Fruit fly (Drosophila melanogaster) whole organism, embryonic: ENCODE results near the gene CG3544.

Source experiments
- B-H2 ChIP-seq: fragments of 200-800 bp; sonication (Bioruptor generic); optimal IDR thresholded peaks from 2 replicates; lab custom pipeline; 2018; ENCODE audit warnings: missing biosample characterization, mild to moderate bottlenecking, missing genetic modification characterization
- CG10959 ChIP-seq: fragments of 200-800 bp; sonication (Bioruptor generic); IDR thresholded peaks from 2 replicates; pipeline ENCODE4 v1.3.6; 2022; ENCODE audit warnings: missing biosample characterization, missing genetic modification characterization
- CG11696 ChIP-seq: fragments of 200-800 bp; sonication (Bioruptor generic); IDR thresholded peaks from 2 replicates; pipeline ENCODE4 v1.3.6; 2022; ENCODE audit warnings: missing biosample characterization, missing genetic modification characterization
- CG11723 ChIP-seq: fragments of 200-800 bp; sonication (Bioruptor generic); optimal IDR thresholded peaks from 2 replicates; lab custom pipeline; 2017; ENCODE audit warnings: missing biosample characterization, mild to moderate bottlenecking, missing genetic modification characterization
- CG12071 ChIP-seq: fragments of 200-800 bp; sonication (Bioruptor generic); optimal IDR thresholded peaks from 3 replicates; lab custom pipeline; 2018; ENCODE audit warnings: missing biosample characterization, mild to moderate bottlenecking, missing genetic modification characterization
- CG12744 ChIP-seq: fragments of 200-800 bp; sonication (Bioruptor generic); optimal IDR thresholded peaks from 2 replicates; lab custom pipeline; 2016; ENCODE audit warnings: missing biosample characterization, missing genetic modification characterization
- CG12942 ChIP-seq: fragments of 200-800 bp; sonication (Bioruptor generic); optimal IDR thresholded peaks from 3 replicates; lab custom pipeline; 2016; ENCODE audit warnings: missing biosample characterization, missing genetic modification characterization
- CG13123 ChIP-seq: fragments of 200-800 bp; sonication (Bioruptor generic); optimal IDR thresholded peaks from 2 replicates; lab custom pipeline; 2016; ENCODE audit warnings: missing biosample characterization, missing genetic modification characterization
- CG13624 ChIP-seq: fragments of 200-800 bp; sonication (Bioruptor generic); optimal IDR thresholded peaks from 2 replicates; lab custom pipeline; 2016; ENCODE audit warnings: missing biosample characterization, missing genetic modification characterization
- CG13894 ChIP-seq: fragments of 200-800 bp; sonication (Bioruptor generic); optimal IDR thresholded peaks from 3 replicates; lab custom pipeline; 2018; ENCODE audit warnings: missing biosample characterization, mild to moderate bottlenecking, missing genetic modification characterization, moderate library complexity
- CG15073 ChIP-seq: fragments of 200-800 bp; sonication (Bioruptor generic); optimal IDR thresholded peaks from 2 replicates; lab custom pipeline; 2016; ENCODE audit warnings: missing biosample characterization, missing genetic modification characterization
- CG2202 ChIP-seq: fragments of 200-800 bp; sonication (Bioruptor generic); optimal IDR thresholded peaks from 2 replicates; lab custom pipeline; 2018; ENCODE audit warnings: missing biosample characterization, mild to moderate bottlenecking, missing genetic modification characterization
- CG30403 ChIP-seq: fragments of 200-800 bp; sonication (Bioruptor generic); optimal IDR thresholded peaks from 3 replicates; lab custom pipeline; 2016; ENCODE audit warnings: missing biosample characterization, missing genetic modification characterization
- CG30431 ChIP-seq: fragments of 200-800 bp; sonication (Bioruptor generic); optimal IDR thresholded peaks from 2 replicates; lab custom pipeline; 2017; ENCODE audit warnings: missing biosample characterization, missing genetic modification characterization
- CG31441 ChIP-seq: fragments of 200-800 bp; sonication (Bioruptor generic); IDR thresholded peaks from 2 replicates; pipeline ENCODE4 v1.3.6; 2022; ENCODE audit warnings: missing biosample characterization, missing genetic modification characterization
- CG3995 ChIP-seq: fragments of 200-800 bp; sonication (Bioruptor generic); optimal IDR thresholded peaks from 3 replicates; lab custom pipeline; 2016; ENCODE audit warnings: missing biosample characterization, missing genetic modification characterization
- CG5245 ChIP-seq: fragments of 200-800 bp; sonication (Bioruptor generic); optimal IDR thresholded peaks from 3 replicates; lab custom pipeline; 2016; ENCODE audit warnings: missing biosample characterization, missing genetic modification characterization
- CG6765 ChIP-seq: fragments of 200-800 bp; sonication (Bioruptor generic); optimal IDR thresholded peaks from 3 replicates; lab custom pipeline; 2017; ENCODE audit warnings: missing biosample characterization, mild to moderate bottlenecking, missing genetic modification characterization
- CG7271 ChIP-seq: fragments of 200-800 bp; sonication (Bioruptor generic); optimal IDR thresholded peaks from 2 replicates; lab custom pipeline; 2018; ENCODE audit warnings: missing biosample characterization, mild to moderate bottlenecking, missing genetic modification characterization, moderate library complexity
- CG7357 ChIP-seq: fragments of 200-800 bp; sonication (Bioruptor generic); IDR thresholded peaks from 3 replicates; pipeline ENCODE4 v1.3.6; 2022; ENCODE audit warnings: missing biosample characterization, missing genetic modification characterization
- D19B ChIP-seq: fragments of 200-800 bp; sonication (Bioruptor generic); optimal IDR thresholded peaks from 2 replicates; lab custom pipeline; 2017; ENCODE audit warnings: missing biosample characterization, mild to moderate bottlenecking, missing genetic modification characterization
- Dbx ChIP-seq: fragments of 200-800 bp; sonication (Bioruptor generic); IDR thresholded peaks from 3 replicates; pipeline ENCODE4 v1.3.6; 2022; ENCODE audit warnings: missing biosample characterization, missing genetic modification characterization
- Dp ChIP-seq: fragments of 200-800 bp; sonication (Bioruptor generic); optimal IDR thresholded peaks from 2 replicates; lab custom pipeline; 2018; ENCODE audit warnings: missing biosample characterization, mild to moderate bottlenecking, missing genetic modification characterization, moderate library complexity
- E2f2 ChIP-seq: fragments of 200-800 bp; sonication (Bioruptor generic); IDR thresholded peaks from 2 replicates; pipeline ENCODE4 v1.3.6; 2022; ENCODE audit warnings: missing biosample characterization, missing genetic modification characterization
- Ets65A ChIP-seq: fragments of 200-800 bp; sonication (Bioruptor generic); peaks from one replicate; lab custom pipeline; 2016; ENCODE audit warnings: missing biosample characterization, missing genetic modification characterization
- GATAe ChIP-seq: fragments of 200-800 bp; sonication (Bioruptor generic); conservative IDR thresholded peaks from 2 replicates; pipeline ENCODE4 v1.3.6; 2022; ENCODE audit warnings: missing biosample characterization, missing genetic modification characterization
- HLH4C ChIP-seq: fragments of 200-800 bp; sonication (Bioruptor generic); IDR thresholded peaks from 3 replicates; pipeline ENCODE4 v1.3.6; 2022; ENCODE audit warnings: missing biosample characterization, missing genetic modification characterization; ENCODE audit not compliant: partially characterized antibody
- Meics ChIP-seq: fragments of 200-800 bp; sonication (Bioruptor generic); optimal IDR thresholded peaks from 2 replicates; lab custom pipeline; 2017; ENCODE audit warnings: missing biosample characterization, mild to moderate bottlenecking, missing genetic modification characterization
- NC2α ChIP-seq: fragments of 200-800 bp; sonication (Bioruptor generic); optimal IDR thresholded peaks from 2 replicates; lab custom pipeline; 2016; ENCODE audit warnings: missing biosample characterization, missing genetic modification characterization
- Sin3A ChIP-seq: fragments of >200 bp; optimal IDR thresholded peaks from 2 replicates; lab custom pipeline; 2018
- Spps ChIP-seq: fragments of 200-800 bp; sonication (Bioruptor generic); optimal IDR thresholded peaks from 2 replicates; lab custom pipeline; 2018; ENCODE audit warnings: missing biosample characterization, mild to moderate bottlenecking, missing genetic modification characterization
- TFAM ChIP-seq: fragments of 200-800 bp; sonication (Bioruptor generic); optimal IDR thresholded peaks from 2 replicates; lab custom pipeline; 2017; ENCODE audit warnings: missing biosample characterization, missing genetic modification characterization, inconsistent platforms
- Xbp1 ChIP-seq: fragments of 200-800 bp; sonication (Bioruptor generic); optimal IDR thresholded peaks from 3 replicates; lab custom pipeline; 2016; ENCODE audit warnings: missing biosample characterization, mild to moderate bottlenecking, missing genetic modification characterization
- Xrp1 ChIP-seq: fragments of 200-800 bp; sonication (Bioruptor generic); IDR thresholded peaks from 2 replicates; pipeline ENCODE4 v1.3.6; 2022; ENCODE audit warnings: missing biosample characterization, missing genetic modification characterization
- ap ChIP-seq: fragments of 200-800 bp; sonication (Bioruptor generic); IDR thresholded peaks from 2 replicates; pipeline ENCODE4 v1.3.6; 2022; ENCODE audit warnings: missing biosample characterization, missing genetic modification characterization
- ara ChIP-seq: fragments of 200-800 bp; sonication (Bioruptor generic); IDR thresholded peaks from 2 replicates; pipeline ENCODE4 v1.3.6; 2022; ENCODE audit warnings: missing biosample characterization, missing genetic modification characterization
- ase ChIP-seq: fragments of 200-800 bp; sonication (Bioruptor generic); IDR thresholded peaks from 3 replicates; pipeline ENCODE4 v1.3.6; 2022; ENCODE audit warnings: missing biosample characterization, missing genetic modification characterization
- bab2 ChIP-seq: fragments of 200-800 bp; sonication (Bioruptor generic); optimal IDR thresholded peaks from 2 replicates; lab custom pipeline; 2016; ENCODE audit warnings: missing biosample characterization, missing genetic modification characterization
- en ChIP-seq: fragments of 200-800 bp; sonication (Bioruptor generic); optimal IDR thresholded peaks from 2 replicates; lab custom pipeline; 2016; ENCODE audit warnings: missing biosample characterization, missing genetic modification characterization
- fd102C ChIP-seq: fragments of 200-800 bp; sonication (Bioruptor generic); optimal IDR thresholded peaks from 2 replicates; lab custom pipeline; 2018; ENCODE audit warnings: missing biosample characterization, mild to moderate bottlenecking, missing genetic modification characterization, moderate library complexity
- ftz-f1 ChIP-seq: fragments of 200-800 bp; sonication (Bioruptor generic); optimal IDR thresholded peaks from 2 replicates; lab custom pipeline; 2016; ENCODE audit warnings: missing biosample characterization, missing genetic modification characterization
- gce ChIP-seq: fragments of 200-800 bp; sonication (Bioruptor generic); IDR thresholded peaks from 3 replicates; pipeline ENCODE4 v1.3.6; 2022; ENCODE audit warnings: missing biosample characterization, missing genetic modification characterization
- gcm ChIP-seq: fragments of 200-800 bp; sonication (Bioruptor generic); optimal IDR thresholded peaks from 2 replicates; lab custom pipeline; 2019; ENCODE audit warnings: missing biosample characterization, mild to moderate bottlenecking, missing genetic modification characterization, moderate library complexity
- jing ChIP-seq: fragments of 200-800 bp; sonication (Bioruptor generic); optimal IDR thresholded peaks from 2 replicates; lab custom pipeline; 2018; ENCODE audit warnings: missing biosample characterization, mild to moderate bottlenecking, missing genetic modification characterization
- kni ChIP-seq: fragments of 200-800 bp; sonication (Bioruptor generic); optimal IDR thresholded peaks from 3 replicates; lab custom pipeline; 2017; ENCODE audit warnings: mild to moderate bottlenecking, missing biosample characterization, missing genetic modification reagents, missing genetic modification characterization
- lab ChIP-seq: fragments of 200-800 bp; sonication (Bioruptor generic); optimal IDR thresholded peaks from 3 replicates; lab custom pipeline; 2017; ENCODE audit warnings: missing biosample characterization, missing genetic modification characterization, mild to moderate bottlenecking, moderate library complexity, missing genetic modification reagents
- maf-S ChIP-seq: fragments of 200-800 bp; sonication (Bioruptor generic); optimal IDR thresholded peaks from 2 replicates; lab custom pipeline; 2016; ENCODE audit warnings: missing biosample characterization, missing genetic modification characterization
- nerfin-1 ChIP-seq: fragments of 200-800 bp; sonication (Bioruptor generic); optimal IDR thresholded peaks from 3 replicates; lab custom pipeline; 2019; ENCODE audit warnings: missing biosample characterization, mild to moderate bottlenecking, missing genetic modification characterization, moderate library complexity
- peb ChIP-seq: fragments of 200-800 bp; sonication (Bioruptor generic); IDR thresholded peaks from 2 replicates; pipeline ENCODE4 v1.3.6; 2022; ENCODE audit warnings: missing biosample characterization, missing genetic modification characterization
- rib ChIP-seq: fragments of 200-800 bp; sonication (Bioruptor generic); IDR thresholded peaks from 2 replicates; pipeline ENCODE4 v1.3.6; 2022; ENCODE audit warnings: missing biosample characterization, missing genetic modification characterization
- slbo ChIP-seq: fragments of 200-800 bp; sonication (Bioruptor generic); IDR thresholded peaks from 2 replicates; pipeline ENCODE4 v1.3.6; 2022; ENCODE audit warnings: missing biosample characterization, missing genetic modification characterization
- tap ChIP-seq: fragments of 200-800 bp; optimal IDR thresholded peaks from 3 replicates; lab custom pipeline; 2019; ENCODE audit warnings: missing biosample characterization, mild to moderate bottlenecking, missing genetic modification characterization, moderate library complexity
- ttk ChIP-seq: fragments of 200-800 bp; sonication (Bioruptor generic); IDR thresholded peaks from 2 replicates; pipeline ENCODE4 v2.1.2; 2022; ENCODE audit warnings: missing biosample characterization, missing genetic modification characterization
- zfh2 ChIP-seq: fragments of 200-800 bp; sonication (Bioruptor generic); optimal IDR thresholded peaks from 2 replicates; lab custom pipeline; 2016; ENCODE audit warnings: missing biosample characterization, missing genetic modification characterization

The CG3544 gene

DNA sequence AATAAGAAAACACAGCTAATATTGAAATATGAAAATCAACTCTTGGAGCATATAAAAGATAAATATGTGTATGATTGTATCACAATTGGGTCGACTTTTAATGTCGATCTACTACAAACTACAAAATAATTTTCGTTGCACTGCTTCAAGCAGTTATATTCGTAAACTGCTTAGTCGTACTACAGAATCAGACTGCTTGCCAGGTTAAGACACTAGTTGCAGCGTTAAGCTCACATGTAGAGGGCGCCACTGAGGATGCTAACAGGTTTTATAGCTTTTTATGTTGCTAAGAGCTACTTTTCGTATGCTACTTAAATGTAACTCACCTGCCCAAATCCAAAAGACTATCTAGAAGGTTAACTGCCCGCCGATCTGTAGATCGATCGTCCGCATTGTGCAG is 44.1 kb upstream of the CG3544 start (continued):
- TF ChIP-seq maf-S (GFP tag; lab: Kevin White, UChicago) = no peak
- TF ChIP-seq ase (GFP tag; lab: Robert Waterston, UW) = no peak
- TF ChIP-seq CG15073 (GFP tag; lab: Kevin White, UChicago) = no peak
- no peak for TF ChIP-seq fd102C (GFP tag; lab: Kevin White, UChicago)
- no peak for TF ChIP-seq CG2202 (tag; lab: Kevin White, UChicago)
- TF ChIP-seq ap (GFP tag; lab: Robert Waterston, UW) = no peak
- no peak for TF ChIP-seq CG12071
- TF ChIP-seq zfh2 = no peak
- TF ChIP-seq Xbp1 (GFP tag; lab: Kevin White, UChicago) = no peak
- TF ChIP-seq lab (GFP tag; lab: Kevin White, UChicago) = no peak
- no peak for TF ChIP-seq HLH4C
- TF ChIP-seq CG12942 (GFP tag; lab: Kevin White, UChicago) = no peak
- 0 out of 2 replicates have a peak, but pooled peaks have one; percentile 8 for TF ChIP-seq E2f2 (GFP tag; lab: Robert Waterston, UW)
- no peak for TF ChIP-seq gcm (GFP tag; lab: Kevin White, UChicago)
- no peak for TF ChIP-seq ara (GFP tag; lab: Robert Waterston, UW)
- TF ChIP-seq CG13624 = no peak
- no peak for TF ChIP-seq D19B (GFP tag; lab: Kevin White, UChicago)
- TF ChIP-seq CG6765 = no peak
- no peak for TF ChIP-seq GATAe (GFP tag; lab: Robert Waterston, UW)
- no peak for TF ChIP-seq B-H2
- no peak for TF ChIP-seq Dbx (GFP tag; lab: Robert Waterston, UW)
- no peak for TF ChIP-seq CG10959 (GFP tag; lab: Robert Waterston, UW)
- no peak for TF ChIP-seq rib (GFP tag; lab: Robert Waterston, UW)
- no peak for TF ChIP-seq CG7271 (tag; lab: Kevin White, UChicago)
- TF ChIP-seq TFAM = no peak
- no peak for TF ChIP-seq CG31441 (GFP tag; lab: Robert Waterston, UW)
- no peak for TF ChIP-seq Sin3A (lab: Kevin White, UChicago)
- TF ChIP-seq nerfin-1 (tag; lab: Kevin White, UChicago) = no peak
- no peak for TF ChIP-seq CG12744 (GFP tag; lab: Kevin White, UChicago)
- TF ChIP-seq ftz-f1 (GFP tag; lab: Kevin White, UChicago) = no peak
- no peak for TF ChIP-seq CG13123 (GFP tag; lab: Kevin White, UChicago)
- TF ChIP-seq bab2 (GFP tag; lab: Kevin White, UChicago) = no peak
- no peak for TF ChIP-seq CG13894 (tag; lab: Kevin White, UChicago)
- TF ChIP-seq CG7357 (GFP tag; lab: Robert Waterston, UW) = no peak
- peak; percentile 58; the same call in 1 of the 2 replicates for TF ChIP-seq slbo (GFP tag; lab: Robert Waterston, UW)
- TF ChIP-seq CG30403 = no peak
- no peak for TF ChIP-seq tap (tag; lab: Kevin White, UChicago)
- no peak for TF ChIP-seq jing (GFP tag; lab: Kevin White, UChicago)
- no peak for TF ChIP-seq Dp
- TF ChIP-seq peb (GFP tag; lab: Robert Waterston, UW) = no peak
- TF ChIP-seq CG30431 (GFP tag; lab: Kevin White, UChicago) = no peak
- TF ChIP-seq CG11696 (GFP tag; lab: Robert Waterston, UW) = no peak
- TF ChIP-seq CG11723 = no peak
- peak; percentile 81 for TF ChIP-seq Ets65A (GFP tag; lab: Kevin White, UChicago)
- no peak for TF ChIP-seq CG5245
- no peak for TF ChIP-seq kni
- no peak for TF ChIP-seq en (GFP tag; lab: Kevin White, UChicago)
- no peak for TF ChIP-seq NC2α
- TF ChIP-seq Spps (tag; lab: Kevin White, UChicago) = no peak
- no peak for TF ChIP-seq CG3995
- TF ChIP-seq ttk (GFP tag; lab: Robert Waterston, UW) = no peak
- no peak for TF ChIP-seq gce (GFP tag; lab: Robert Waterston, UW)
- no peak for TF ChIP-seq Xrp1 (GFP tag; lab: Robert Waterston, UW)
- TF ChIP-seq Meics (GFP tag; lab: Kevin White, UChicago) = no peak
